Fruit fly (Drosophila melanogaster): ENCODE data around the gene alphaTub85E.

- TF ChIP-seq h (GFP tag; optimal IDR thresholded peaks at IDR 0.05), result peak; percentile 86
- TF ChIP-seq N (GFP tag; optimal IDR thresholded peaks at IDR 0.05), result no peak
Observed at dm6 chr3R:9777941-9778360, 44.9 kb upstream of the alphaTub85E start, which contains the start of gene RpS29.
